Worm (Caenorhabditis elegans) whole organism, mixed stage, embryonic: Measurements from ENCODE around the gene F58B3.6.

Experiments used
- M03D4.4 ChIP-seq: sonication (generic microtip); optimal IDR thresholded peaks from 2 replicates; lab custom pipeline; 2017; ENCODE audit warnings: mild to moderate bottlenecking, missing genetic modification characterization, missing compliant biosample characterization
- bed-3 ChIP-seq: fragments of 200-800 bp; sonication (Bioruptor generic); optimal IDR thresholded peaks from 3 replicates; lab custom pipeline; 2018; ENCODE audit warnings: mild to moderate bottlenecking, missing genetic modification characterization, moderate library complexity, missing compliant biosample characterization
- ceh-43 ChIP-seq: fragments of 200-800 bp; sonication (Bioruptor generic); optimal IDR thresholded peaks from 2 replicates; lab custom pipeline; 2018; ENCODE audit warnings: mild to moderate bottlenecking, missing genetic modification characterization, moderate library complexity, missing compliant biosample characterization
- ceh-83 ChIP-seq: fragments of 200-800 bp; sonication (Bioruptor generic); optimal IDR thresholded peaks from 2 replicates; lab custom pipeline; 2018; ENCODE audit warnings: mild to moderate bottlenecking, missing genetic modification characterization, missing compliant biosample characterization
- ces-1 ChIP-seq: fragments of 150-350 bp; optimal IDR thresholded peaks from 2 replicates; lab custom pipeline; 2014; ENCODE audit warnings: missing biosample characterization, missing genetic modification reagents, missing genetic modification characterization
- drap-1 ChIP-seq: fragments of 200-800 bp; sonication (Bioruptor generic); optimal IDR thresholded peaks from 3 replicates; lab custom pipeline; 2018; ENCODE audit warnings: mild to moderate bottlenecking, missing genetic modification characterization, missing compliant biosample characterization
- elt-1 ChIP-seq: sonication (generic microtip); optimal IDR thresholded peaks from 2 replicates; lab custom pipeline; 2017; ENCODE audit warnings: missing genetic modification characterization, mild to moderate bottlenecking, missing compliant biosample characterization, antibody characterized with exemption, moderate library complexity, borderline replicate concordance; ENCODE audit not compliant: insufficient read depth
- elt-3 ChIP-seq: fragments of 150-350 bp; optimal IDR thresholded peaks from 2 replicates; lab custom pipeline; 2014; ENCODE audit warnings: missing biosample characterization, missing genetic modification characterization
- flh-1 ChIP-seq: fragments of 200-800 bp; sonication (Bioruptor generic); optimal IDR thresholded peaks from 2 replicates; lab custom pipeline; 2018; ENCODE audit warnings: mild to moderate bottlenecking, missing genetic modification characterization, moderate library complexity, missing compliant biosample characterization
- ham-2 ChIP-seq: fragments of 200-800 bp; sonication (Bioruptor generic); optimal IDR thresholded peaks from 2 replicates; lab custom pipeline; 2018; ENCODE audit warnings: mild to moderate bottlenecking, missing genetic modification characterization, missing compliant biosample characterization
- hlh-1 ChIP-seq: fragments of 150-350 bp; optimal IDR thresholded peaks from 2 replicates; lab custom pipeline; 2014; ENCODE audit warnings: missing biosample characterization, missing genetic modification reagents, missing genetic modification characterization
- lin-13 ChIP-seq: fragments of 150-350 bp; optimal IDR thresholded peaks from 2 replicates; lab custom pipeline; 2014; ENCODE audit warnings: missing biosample characterization, missing genetic modification characterization
- lin-32 ChIP-seq: fragments of 200-800 bp; sonication (Bioruptor generic); optimal IDR thresholded peaks from 2 replicates; lab custom pipeline; 2018; ENCODE audit warnings: mild to moderate bottlenecking, missing genetic modification characterization, missing compliant biosample characterization
- mab-5 ChIP-seq: fragments of 150-350 bp; optimal IDR thresholded peaks from 2 replicates; lab custom pipeline; 2014; ENCODE audit warnings: missing biosample characterization, missing genetic modification characterization
- mep-1 ChIP-seq: fragments of 150-350 bp; optimal IDR thresholded peaks from 2 replicates; lab custom pipeline; 2017; ENCODE audit warnings: missing biosample characterization, missing genetic modification reagents, missing genetic modification characterization, inconsistent platforms
- mls-2 ChIP-seq: sonication (generic microtip); optimal IDR thresholded peaks from 2 replicates; lab custom pipeline; 2016; ENCODE audit warnings: mild to moderate bottlenecking, missing genetic modification characterization, moderate library complexity, missing compliant biosample characterization
- nhr-12 ChIP-seq: fragments of 150-350 bp; optimal IDR thresholded peaks from 2 replicates; lab custom pipeline; 2014; ENCODE audit warnings: missing biosample characterization, missing genetic modification characterization
- nhr-237 ChIP-seq: fragments of 150-350 bp; optimal IDR thresholded peaks from 2 replicates; lab custom pipeline; 2014; ENCODE audit warnings: missing biosample characterization, missing genetic modification characterization
- nhr-76 ChIP-seq: sonication (generic microtip); optimal IDR thresholded peaks from 2 replicates; lab custom pipeline; 2017; ENCODE audit warnings: missing biosample characterization, missing genetic modification characterization
- pha-4 ChIP-seq: fragments of 150-350 bp; optimal IDR thresholded peaks from 2 replicates; lab custom pipeline; 2018; ENCODE audit warnings: missing biosample characterization, missing genetic modification reagents, missing genetic modification characterization
- sem-2 ChIP-seq: fragments of 200-800 bp; sonication (Bioruptor generic); optimal IDR thresholded peaks from 2 replicates; lab custom pipeline; 2018; ENCODE audit warnings: mild to moderate bottlenecking, missing genetic modification characterization, missing compliant biosample characterization
- snpc-4 ChIP-seq: fragments of 150-350 bp; optimal IDR thresholded peaks from 2 replicates; lab custom pipeline; 2014; ENCODE audit warnings: missing biosample characterization, missing genetic modification characterization
- tbx-8 ChIP-seq: fragments of 200-800 bp; sonication (Bioruptor generic); optimal IDR thresholded peaks from 2 replicates; lab custom pipeline; 2018; ENCODE audit warnings: mild to moderate bottlenecking, missing genetic modification characterization, moderate library complexity, missing compliant biosample characterization
- unc-120 ChIP-seq: sonication (generic microtip); optimal IDR thresholded peaks from 2 replicates; lab custom pipeline; 2017; ENCODE audit warnings: missing genetic modification characterization, missing compliant biosample characterization; ENCODE audit not compliant: poor library complexity, severe bottlenecking
- unc-39 ChIP-seq: fragments of 150-350 bp; optimal IDR thresholded peaks from 2 replicates; lab custom pipeline; 2014; ENCODE audit warnings: missing biosample characterization, missing genetic modification characterization
- unc-62 ChIP-seq: fragments of 150-350 bp; optimal IDR thresholded peaks from 2 replicates; lab custom pipeline; 2014; ENCODE audit warnings: missing biosample characterization, missing genetic modification reagents, missing genetic modification characterization
- zip-8 ChIP-seq: fragments of 150-350 bp; optimal IDR thresholded peaks from 2 replicates; lab custom pipeline; 2014; ENCODE audit warnings: missing biosample characterization, missing genetic modification characterization

The F58B3.6 gene

DNA sequence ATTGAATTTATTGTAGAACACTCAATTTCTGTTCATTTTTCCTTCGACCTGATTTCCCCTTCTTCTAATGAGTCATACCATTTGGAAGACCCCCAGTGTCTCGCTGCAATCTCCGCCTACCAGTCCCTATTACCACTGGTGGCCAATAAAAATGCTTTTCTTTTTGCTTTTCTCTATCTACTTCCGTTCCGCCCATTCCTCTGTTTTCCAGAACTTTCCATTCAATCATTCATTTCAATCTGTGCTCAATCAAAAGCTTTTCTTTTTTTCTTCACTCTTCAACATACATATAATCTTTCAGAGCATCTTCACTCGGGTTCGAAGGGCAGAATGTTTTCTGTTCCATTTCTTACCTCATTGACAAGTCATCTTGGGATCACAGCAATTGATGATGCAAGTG, 37.1 kb downstream of the F58B3.6 start, which contains the start of gene inx-8:
inx-8 (plus strand) TSS at position 301 of the 400 bp plus-strand sequence.
- TF ChIP-seq flh-1 (GFP tag; lab: Kevin White, UChicago) = no peak
- no peak for TF ChIP-seq elt-3 (tag; lab: Kevin White, UChicago)
- no peak for TF ChIP-seq bed-3
- TF ChIP-seq ceh-83 = no peak
- no peak for TF ChIP-seq mab-5 (tag; lab: Kevin White, UChicago)
- no peak for TF ChIP-seq mls-2 (tag; lab: Kevin White, UChicago)
- TF ChIP-seq sem-2 (GFP tag; lab: Kevin White, UChicago) = no peak
- no peak for TF ChIP-seq unc-120
- no peak for TF ChIP-seq lin-32 (GFP tag; lab: Kevin White, UChicago)
- no peak for TF ChIP-seq ham-2 (GFP tag; lab: Kevin White, UChicago)
- no peak for TF ChIP-seq unc-39
- no peak for TF ChIP-seq hlh-1 (tag; lab: Kevin White, UChicago)
- no peak for TF ChIP-seq mep-1 (tag; lab: Kevin White, UChicago)
- no peak for TF ChIP-seq zip-8 (tag; lab: Kevin White, UChicago)
- TF ChIP-seq M03D4.4 (tag; lab: Kevin White, UChicago) = no peak
- no peak for TF ChIP-seq pha-4 (tag; lab: Kevin White, UChicago)

DNA sequence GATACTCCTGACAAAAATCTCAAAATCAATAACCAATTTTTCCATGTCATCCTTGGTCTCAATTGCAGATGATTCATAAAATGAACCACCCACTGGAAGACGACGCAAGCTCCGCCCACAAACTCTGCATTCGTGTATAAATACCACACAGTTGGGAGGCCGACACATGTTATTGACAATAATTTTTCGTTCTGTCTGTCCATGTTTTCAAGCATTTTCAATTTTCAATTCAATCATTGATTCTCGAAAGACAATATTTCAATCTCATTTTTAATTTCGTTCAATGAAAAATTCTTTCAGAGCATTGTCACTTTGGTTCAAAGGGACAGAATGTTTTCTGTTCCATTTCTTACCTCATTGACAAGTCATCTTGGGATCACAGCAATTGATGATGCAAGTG, 39.6 kb downstream of the F58B3.6 start, which contains the start of gene inx-9:
inx-9 (plus strand) TSS at position 301 of the 400 bp plus-strand sequence.
- TF ChIP-seq elt-1 (tag; lab: Kevin White, UChicago) (no peak), unc-120 (no peak), ceh-83 (no peak), tbx-8 (GFP tag; lab: Kevin White, UChicago) (no peak), ces-1 (GFP tag; lab: Kevin White, UChicago) (no peak), unc-39 (no peak), snpc-4 (tag; lab: Kevin White, UChicago) (no peak), ceh-43 (GFP tag; lab: Kevin White, UChicago) (no peak), nhr-12 (tag; lab: Kevin White, UChicago) (no peak), mep-1 (tag; lab: Kevin White, UChicago) (no peak), unc-62 (GFP tag; lab: Kevin White, UChicago) (no peak), flh-1 (GFP tag; lab: Kevin White, UChicago) (no peak), mls-2 (tag; lab: Kevin White, UChicago) (no peak), ham-2 (GFP tag; lab: Kevin White, UChicago) (no peak), nhr-237 (tag; lab: Kevin White, UChicago) (no peak), elt-3 (tag; lab: Kevin White, UChicago) (no peak), lin-13 (no peak)

DNA sequence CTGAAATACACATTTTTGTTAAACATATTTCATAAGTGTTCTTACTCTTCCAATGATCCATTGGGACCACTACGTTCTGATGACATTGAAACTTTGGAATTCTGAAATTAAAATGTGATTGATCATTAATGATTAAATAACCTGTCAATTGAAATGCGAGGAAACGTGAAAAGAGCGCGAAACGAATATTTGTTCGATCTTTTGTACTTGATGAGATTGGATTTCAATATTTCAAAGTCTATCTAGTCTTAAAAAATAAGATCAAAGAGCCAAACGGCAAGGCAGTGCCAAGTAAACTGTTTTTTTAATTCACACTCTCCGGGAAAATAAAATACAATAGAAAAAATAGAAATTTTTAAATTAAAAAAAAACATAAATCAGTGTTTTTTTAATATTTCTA, 45.5 kb downstream of the F58B3.6 start, which contains the start of gene ZK792.4:
ZK792.4 (minus strand) TSS at position 101 of the 400 bp plus-strand sequence.
- TF ChIP-seq nhr-237 (tag; lab: Kevin White, UChicago) = no peak
- TF ChIP-seq bed-3 = no peak
- no peak for TF ChIP-seq drap-1 (GFP tag; lab: Kevin White, UChicago)
- no peak for TF ChIP-seq nhr-76 (tag; lab: Kevin White, UChicago)
- no peak for TF ChIP-seq sem-2 (GFP tag; lab: Kevin White, UChicago)
- no peak for TF ChIP-seq hlh-1 (tag; lab: Kevin White, UChicago)
- TF ChIP-seq lin-32 (GFP tag; lab: Kevin White, UChicago) = no peak
- no peak for TF ChIP-seq pha-4 (tag; lab: Kevin White, UChicago)
- no peak for TF ChIP-seq snpc-4 (tag; lab: Kevin White, UChicago)
- TF ChIP-seq mab-5 (tag; lab: Kevin White, UChicago) = no peak
- no peak for TF ChIP-seq M03D4.4 (tag; lab: Kevin White, UChicago)
- no peak for TF ChIP-seq mep-1 (tag; lab: Kevin White, UChicago)
- TF ChIP-seq, all 35 proteins: peak for 0
